Fruit fly (Drosophila melanogaster): ENCODE measurements around the gene Caf1-180.
A peak's percentile ranks its signal among the peaks of the same experiment; 100 is the strongest.

The Caf1-180 gene

DNA sequence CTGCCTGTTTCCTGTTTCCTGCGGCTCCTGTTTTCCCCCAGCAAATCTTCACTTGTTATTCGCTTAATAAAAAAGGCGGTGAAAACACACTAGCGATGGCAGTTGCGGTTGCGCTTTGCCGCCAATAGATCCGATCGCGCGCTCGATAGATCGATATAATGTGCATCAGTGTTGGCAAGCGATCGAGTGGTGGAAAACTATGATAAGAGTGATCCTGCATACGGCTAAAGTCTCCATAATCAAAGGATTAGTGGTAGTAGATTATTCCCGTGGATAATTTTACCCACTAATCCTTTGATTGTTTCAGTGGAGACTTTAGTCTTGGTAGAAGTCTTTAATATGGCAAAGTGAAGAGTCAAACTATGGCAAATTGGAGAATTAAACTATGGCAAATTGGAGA, at the start of gene Caf1-180 (continued):
- TF ChIP-seq onecut (GFP tag; IDR thresholded peaks at IDR 0.05): no peak
- TF ChIP-seq Med (GFP tag): peak; percentile 84
- TF ChIP-seq C15 (GFP tag; IDR thresholded peaks at IDR 0.05): no peak
- TF ChIP-seq Lhr (GFP tag; optimal IDR thresholded peaks at IDR 0.05): peak; percentile 27
- peak; percentile 90 for TF ChIP-seq CG17186 (GFP tag; optimal IDR thresholded peaks at IDR 0.05)
- TF ChIP-seq Sry-β (GFP tag; optimal IDR thresholded peaks at IDR 0.05): no peak
- TF ChIP-seq wek (GFP tag; optimal IDR thresholded peaks at IDR 0.05): no peak
- peak; percentile 83 for TF ChIP-seq CG13287 (GFP tag; IDR thresholded peaks at IDR 0.05; ENCODE audit: partially characterized antibody)
- TF ChIP-seq ftz-f1 (GFP tag; optimal IDR thresholded peaks at IDR 0.05): peak; percentile 2
- no peak for TF ChIP-seq CG2202 (tag; optimal IDR thresholded peaks at IDR 0.05)
- no peak for TF ChIP-seq nau (GFP tag; optimal IDR thresholded peaks at IDR 0.05)
- no peak for TF ChIP-seq fd64A (GFP tag; optimal IDR thresholded peaks at IDR 0.05)
- TF ChIP-seq mirr (GFP tag; optimal IDR thresholded peaks at IDR 0.05): no peak
- TF ChIP-seq CG11093 (GFP tag; IDR thresholded peaks at IDR 0.05): no peak
- TF ChIP-seq CG34422 (GFP tag; IDR thresholded peaks at IDR 0.05): peak; percentile 34; the same call in 1 of the 3 replicates
- no peak for TF ChIP-seq cad (GFP tag; optimal IDR thresholded peaks at IDR 0.05)
- TF ChIP-seq CG9215 (GFP tag; IDR thresholded peaks at IDR 0.05): peak; percentile 6; the same call in 1 of the 2 replicates
- TF ChIP-seq Hmx (GFP tag; optimal IDR thresholded peaks at IDR 0.05): no peak

DNA sequence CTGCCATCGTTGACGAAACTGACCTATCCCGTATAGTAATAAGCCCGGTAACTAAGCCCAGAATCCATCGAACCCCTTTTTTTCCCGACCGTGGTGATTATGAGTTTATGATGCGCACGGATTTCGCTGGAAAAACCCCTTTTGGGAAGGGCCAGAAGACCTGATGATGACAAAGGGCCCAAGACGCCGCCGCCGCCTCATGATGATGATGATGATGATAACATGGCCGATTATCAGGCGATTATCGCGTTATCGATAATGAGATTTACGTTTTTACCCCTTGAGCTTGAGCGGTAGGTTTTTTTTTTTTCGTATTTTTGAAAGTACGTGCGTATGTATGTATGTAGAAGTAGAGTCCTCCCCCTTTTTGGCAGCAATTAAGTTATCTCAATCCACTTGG, 49.1 kb upstream of the Caf1-180 start:
- no peak for TF ChIP-seq wor (GFP tag; IDR thresholded peaks at IDR 0.05)
- peak; percentile 35 for TF ChIP-seq zen (tag; optimal IDR thresholded peaks at IDR 0.05)
- no peak for TF ChIP-seq CG18476 (GFP tag; optimal IDR thresholded peaks at IDR 0.05)
- TF ChIP-seq cad (GFP tag; optimal IDR thresholded peaks at IDR 0.05): peak; percentile 66
- TF ChIP-seq grn (GFP tag; optimal IDR thresholded peaks at IDR 0.05): peak; percentile 68
- no peak for TF ChIP-seq NFAT (GFP tag; IDR thresholded peaks at IDR 0.05)
- TF ChIP-seq dm (GFP tag; optimal IDR thresholded peaks at IDR 0.05): no peak
- TF ChIP-seq CG7987 (GFP tag; optimal IDR thresholded peaks at IDR 0.05): no peak
- no peak for TF ChIP-seq bcd (GFP tag; optimal IDR thresholded peaks at IDR 0.05)
- no peak for TF ChIP-seq Deaf1 (tag; optimal IDR thresholded peaks at IDR 0.05)
- TF ChIP-seq CG6683 (GFP tag; optimal IDR thresholded peaks at IDR 0.05): no peak
- peak; percentile 66 for TF ChIP-seq pros (GFP tag; optimal IDR thresholded peaks at IDR 0.05)
- peak; percentile 90 for TF ChIP-seq oc (tag; optimal IDR thresholded peaks at IDR 0.05)
- TF ChIP-seq CG13287 (GFP tag; IDR thresholded peaks at IDR 0.05; ENCODE audit: partially characterized antibody): no peak
- no peak for TF ChIP-seq CG12299 (tag; optimal IDR thresholded peaks at IDR 0.05)

DNA sequence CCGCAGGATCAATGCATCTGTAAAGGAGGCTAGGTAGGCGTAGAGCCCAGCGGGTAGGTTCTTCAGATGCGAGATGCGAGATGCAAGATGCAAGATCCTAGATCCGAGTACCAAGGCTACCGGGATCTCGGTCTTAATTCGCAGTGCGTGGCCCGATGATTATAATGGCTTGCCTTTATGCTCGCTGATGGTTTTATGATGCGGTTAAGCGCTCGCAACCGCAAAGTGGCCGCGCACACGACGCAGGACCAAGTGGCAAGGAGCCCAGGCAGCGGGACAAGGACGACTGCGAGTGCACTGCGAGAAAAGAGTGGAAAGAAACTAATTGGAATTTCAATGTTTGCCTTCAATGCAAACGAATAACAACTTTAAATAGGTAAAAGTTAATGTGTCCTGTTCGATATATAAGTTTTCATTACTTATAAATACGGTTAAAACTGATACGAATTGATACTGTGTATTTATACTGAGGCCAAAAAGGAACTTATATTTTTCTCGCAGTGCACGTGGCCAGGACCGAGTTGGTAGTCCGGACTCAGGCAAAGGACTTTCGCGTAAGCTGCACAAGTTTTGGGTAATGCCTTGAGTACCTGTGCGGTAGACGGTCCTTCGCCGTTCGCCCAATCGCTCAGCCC, 48.0 kb upstream of the Caf1-180 start:
- TF ChIP-seq zf30C (GFP tag; optimal IDR thresholded peaks at IDR 0.05) (peak; percentile 45), CG15479 (GFP tag; optimal IDR thresholded peaks at IDR 0.05) (peak; percentile 86), Xbp1 (GFP tag; optimal IDR thresholded peaks at IDR 0.05) (no peak), dm (GFP tag; optimal IDR thresholded peaks at IDR 0.05) (no peak), zen2 (GFP tag; IDR thresholded peaks at IDR 0.05; ENCODE audit: partially characterized antibody) (no peak), Stat92E (GFP tag; optimal IDR thresholded peaks at IDR 0.05) (no peak), zen (tag; optimal IDR thresholded peaks at IDR 0.05) (peak; percentile 59), CG8765 (GFP tag; IDR thresholded peaks at IDR 0.05) (no peak), ATbp (GFP tag; optimal IDR thresholded peaks at IDR 0.05) (no peak), amos (GFP tag; IDR thresholded peaks at IDR 0.05; ENCODE audit: partially characterized antibody) (no peak), Sox100B (GFP tag; optimal IDR thresholded peaks at IDR 0.05) (no peak), eve (GFP tag; optimal IDR thresholded peaks at IDR 0.05) (peak in 1 of 2 experiments; percentile 32), CG7271 (tag; optimal IDR thresholded peaks at IDR 0.05) (peak; percentile 58), cad (GFP tag; optimal IDR thresholded peaks at IDR 0.05) (peak; percentile 89), bowl (GFP tag; IDR thresholded peaks at IDR 0.05) (no peak), Elba2 (GFP tag; optimal IDR thresholded peaks at IDR 0.05) (peak; percentile 26)
